Fruit fly (Drosophila melanogaster) whole organism, embryonic: Measurements from ENCODE around the gene Mccc1.

Source experiments
- Adf1 ChIP-seq: fragments of 200-800 bp; sonication (Bioruptor generic); IDR thresholded peaks from 2 replicates; pipeline ENCODE4 v1.3.6; 2022; ENCODE audit warnings: missing biosample characterization, missing genetic modification characterization
- BtbVII ChIP-seq: fragments of 200-800 bp; sonication (Bioruptor generic); optimal IDR thresholded peaks from 3 replicates; lab custom pipeline; 2017; ENCODE audit warnings: missing biosample characterization, mild to moderate bottlenecking, missing genetic modification characterization
- CG11504 ChIP-seq: fragments of 200-800 bp; sonication (Bioruptor generic); optimal IDR thresholded peaks from 3 replicates; lab custom pipeline; 2019; ENCODE audit warnings: missing biosample characterization, mild to moderate bottlenecking, missing genetic modification characterization, moderate library complexity
- CG12236 ChIP-seq: fragments of 200-800 bp; sonication (Bioruptor generic); optimal IDR thresholded peaks from 2 replicates; lab custom pipeline; 2016; ENCODE audit warnings: missing biosample characterization, missing genetic modification characterization
- CG12769 ChIP-seq: fragments of 200-800 bp; sonication (Bioruptor generic); optimal IDR thresholded peaks from 2 replicates; lab custom pipeline; 2019; ENCODE audit warnings: missing biosample characterization, mild to moderate bottlenecking, missing genetic modification characterization, moderate library complexity
- CG13123 ChIP-seq: fragments of 200-800 bp; sonication (Bioruptor generic); optimal IDR thresholded peaks from 2 replicates; lab custom pipeline; 2016; ENCODE audit warnings: missing biosample characterization, missing genetic modification characterization
- CG13624 ChIP-seq: fragments of 200-800 bp; sonication (Bioruptor generic); optimal IDR thresholded peaks from 2 replicates; lab custom pipeline; 2016; ENCODE audit warnings: missing biosample characterization, missing genetic modification characterization
- CG14050 ChIP-seq: fragments of 200-800 bp; sonication (Bioruptor generic); IDR thresholded peaks from 3 replicates; pipeline ENCODE4 v1.3.6; 2022; ENCODE audit warnings: missing biosample characterization, missing genetic modification characterization
- CG14667 ChIP-seq: fragments of 200-800 bp; sonication (Bioruptor generic); IDR thresholded peaks from 2 replicates; pipeline ENCODE4 v1.3.6; 2022; ENCODE audit warnings: missing biosample characterization, missing genetic modification characterization
- CG17186 ChIP-seq: fragments of 200-800 bp; sonication (Bioruptor generic); optimal IDR thresholded peaks from 3 replicates; lab custom pipeline; 2017; ENCODE audit warnings: missing biosample characterization, missing genetic modification reagents, missing genetic modification characterization
- CG18262 ChIP-seq: fragments of 200-800 bp; optimal IDR thresholded peaks from 3 replicates; lab custom pipeline; 2019; ENCODE audit warnings: missing biosample characterization, mild to moderate bottlenecking, missing genetic modification characterization, moderate library complexity
- CG2875 ChIP-seq: fragments of 200-800 bp; sonication (Bioruptor generic); optimal IDR thresholded peaks from 2 replicates; lab custom pipeline; 2017; ENCODE audit warnings: missing biosample characterization, mild to moderate bottlenecking, missing genetic modification characterization, missing genetic modification reagents
- CG30431 ChIP-seq: fragments of 200-800 bp; sonication (Bioruptor generic); optimal IDR thresholded peaks from 2 replicates; lab custom pipeline; 2017; ENCODE audit warnings: missing biosample characterization, missing genetic modification characterization
- CG42726 ChIP-seq: fragments of 200-800 bp; sonication (Bioruptor generic); IDR thresholded peaks from 2 replicates; pipeline ENCODE4 v1.3.6; 2022; ENCODE audit warnings: missing biosample characterization, missing genetic modification characterization; ENCODE audit not compliant: partially characterized antibody
- CG43689 ChIP-seq: fragments of 200-800 bp; sonication (Bioruptor generic); IDR thresholded peaks from 2 replicates; pipeline ENCODE4 v1.3.6; 2022; ENCODE audit warnings: missing biosample characterization, missing genetic modification characterization
- CG4820 ChIP-seq: fragments of 200-800 bp; sonication (Bioruptor generic); optimal IDR thresholded peaks from 3 replicates; lab custom pipeline; 2016; ENCODE audit warnings: missing biosample characterization, missing genetic modification characterization
- CG8089 ChIP-seq: fragments of 200-800 bp; sonication (Bioruptor generic); optimal IDR thresholded peaks from 3 replicates; lab custom pipeline; 2016; ENCODE audit warnings: missing biosample characterization, missing genetic modification characterization
- CG8290 ChIP-seq, 3 experiments: fragments of 200-800 bp; sonication (Bioruptor generic); optimal IDR thresholded peaks; 2 replicates each; lab custom pipeline; 2016 to 2019; ENCODE audit warnings: missing biosample characterization in 3 of 3, missing genetic modification characterization in 3 of 3, mild to moderate bottlenecking in 2 of 3, moderate library complexity in 1 of 3
- CG8478 ChIP-seq: fragments of >200 bp; optimal IDR thresholded peaks from 2 replicates; lab custom pipeline; 2018
- CG8924 ChIP-seq: fragments of 200-800 bp; optimal IDR thresholded peaks from 3 replicates; lab custom pipeline; 2019; ENCODE audit warnings: missing biosample characterization, mild to moderate bottlenecking, missing genetic modification characterization, moderate library complexity
- CG9727 ChIP-seq: fragments of 200-800 bp; sonication (Bioruptor generic); optimal IDR thresholded peaks from 3 replicates; lab custom pipeline; 2017; ENCODE audit warnings: missing biosample characterization, mild to moderate bottlenecking, missing genetic modification characterization
- Doc3 ChIP-seq: fragments of 200-800 bp; sonication (Bioruptor generic); IDR thresholded peaks from 3 replicates; pipeline ENCODE4 v1.3.6; 2022; ENCODE audit warnings: missing biosample characterization, missing genetic modification characterization; ENCODE audit not compliant: partially characterized antibody
- Ets97D ChIP-seq: fragments of 200-800 bp; sonication (Bioruptor generic); optimal IDR thresholded peaks from 3 replicates; lab custom pipeline; 2016; ENCODE audit warnings: missing biosample characterization, missing genetic modification characterization
- HLHmδ ChIP-seq: fragments of 200-800 bp; sonication (Bioruptor generic); optimal IDR thresholded peaks from 2 replicates; lab custom pipeline; 2018; ENCODE audit warnings: missing biosample characterization, mild to moderate bottlenecking, missing genetic modification characterization, moderate library complexity
- Hand ChIP-seq: fragments of 200-800 bp; sonication (Bioruptor generic); optimal IDR thresholded peaks from 2 replicates; lab custom pipeline; 2017; ENCODE audit warnings: mild to moderate bottlenecking, missing biosample characterization, missing genetic modification reagents, missing genetic modification characterization
- Lhr ChIP-seq: fragments of 200-800 bp; sonication (Bioruptor generic); optimal IDR thresholded peaks from 3 replicates; lab custom pipeline; 2017; ENCODE audit warnings: mild to moderate bottlenecking, missing biosample characterization, missing genetic modification reagents, missing genetic modification characterization
- Max ChIP-seq: fragments of 200-800 bp; sonication (Bioruptor generic); optimal IDR thresholded peaks from 2 replicates; lab custom pipeline; 2016; ENCODE audit warnings: missing biosample characterization, mild to moderate bottlenecking, missing genetic modification characterization
- NK7.1 ChIP-seq: fragments of 200-800 bp; sonication (Bioruptor generic); optimal IDR thresholded peaks from 3 replicates; lab custom pipeline; 2016; ENCODE audit warnings: missing biosample characterization, missing genetic modification characterization
- Ravus ChIP-seq: fragments of 200-800 bp; sonication (Bioruptor generic); IDR thresholded peaks from 2 replicates; pipeline ENCODE4 v1.3.6; 2022; ENCODE audit warnings: missing biosample characterization, missing genetic modification characterization
- Sox102F ChIP-seq: fragments of 200-800 bp; sonication (Bioruptor generic); optimal IDR thresholded peaks from 2 replicates; lab custom pipeline; 2018; ENCODE audit warnings: missing biosample characterization, mild to moderate bottlenecking, missing genetic modification characterization, moderate library complexity
- Spps ChIP-seq: fragments of 200-800 bp; sonication (Bioruptor generic); optimal IDR thresholded peaks from 2 replicates; lab custom pipeline; 2018; ENCODE audit warnings: missing biosample characterization, mild to moderate bottlenecking, missing genetic modification characterization
- YL-1 ChIP-seq: fragments of 200-800 bp; sonication (Bioruptor generic); optimal IDR thresholded peaks from 3 replicates; lab custom pipeline; 2017; ENCODE audit warnings: missing biosample characterization, mild to moderate bottlenecking, missing genetic modification characterization
- ac ChIP-seq: fragments of 200-800 bp; sonication (Bioruptor generic); optimal IDR thresholded peaks from 3 replicates; lab custom pipeline; 2017; ENCODE audit warnings: missing biosample characterization, mild to moderate bottlenecking, missing genetic modification characterization
- ash1 ChIP-seq: fragments of 200-800 bp; sonication (Bioruptor generic); optimal IDR thresholded peaks from 2 replicates; lab custom pipeline; 2018; ENCODE audit warnings: missing biosample characterization, mild to moderate bottlenecking, missing genetic modification characterization
- bigmax ChIP-seq: fragments of 200-800 bp; sonication (Bioruptor generic); optimal IDR thresholded peaks from 2 replicates; lab custom pipeline; 2018; ENCODE audit warnings: missing biosample characterization, mild to moderate bottlenecking, missing genetic modification characterization
- gsb-n ChIP-seq: fragments of 200-800 bp; sonication (Bioruptor generic); optimal IDR thresholded peaks from 3 replicates; lab custom pipeline; 2018; ENCODE audit warnings: missing biosample characterization, mild to moderate bottlenecking, missing genetic modification characterization
- ind ChIP-seq: fragments of 200-800 bp; sonication (Bioruptor generic); optimal IDR thresholded peaks from 3 replicates; lab custom pipeline; 2016; ENCODE audit warnings: missing biosample characterization, missing genetic modification characterization
- lilli ChIP-seq: fragments of 200-800 bp; sonication (Bioruptor generic); optimal IDR thresholded peaks from 3 replicates; lab custom pipeline; 2016; ENCODE audit warnings: missing biosample characterization, missing genetic modification characterization
- nerfin-1 ChIP-seq: fragments of 200-800 bp; sonication (Bioruptor generic); optimal IDR thresholded peaks from 3 replicates; lab custom pipeline; 2019; ENCODE audit warnings: missing biosample characterization, mild to moderate bottlenecking, missing genetic modification characterization, moderate library complexity
- org-1 ChIP-seq: fragments of 200-800 bp; sonication (Bioruptor generic); optimal IDR thresholded peaks from 2 replicates; lab custom pipeline; 2017; ENCODE audit warnings: missing biosample characterization, missing genetic modification characterization
- peb ChIP-seq: fragments of 200-800 bp; sonication (Bioruptor generic); IDR thresholded peaks from 2 replicates; pipeline ENCODE4 v1.3.6; 2022; ENCODE audit warnings: missing biosample characterization, missing genetic modification characterization
- prd ChIP-seq, 3 experiments: fragments of >200 bp in 2 of 3; fragments of 200-800 bp in 1 of 3; sonication (Bioruptor generic) in 1 of 3; optimal IDR thresholded peaks in 2 of 3; IDR thresholded peaks in 1 of 3; 2 replicates in 2 of 3; 3 replicates in 1 of 3; pipeline versions ENCODE4 v1.3.6 to Lab custom; 2017 to 2022; ENCODE audit warnings: missing biosample characterization in 1 of 3, missing genetic modification characterization in 1 of 3
- repo ChIP-seq: fragments of 200-800 bp; sonication (Bioruptor generic); optimal IDR thresholded peaks from 2 replicates; lab custom pipeline; 2016; ENCODE audit warnings: missing biosample characterization, missing genetic modification characterization
- schlank ChIP-seq: fragments of 200-800 bp; sonication (Bioruptor generic); optimal IDR thresholded peaks from 2 replicates; lab custom pipeline; 2018; ENCODE audit warnings: missing biosample characterization, mild to moderate bottlenecking, missing genetic modification characterization
- sens ChIP-seq: fragments of 200-800 bp; sonication (Bioruptor generic); peaks from one replicate; lab custom pipeline; 2016; ENCODE audit warnings: missing biosample characterization, missing genetic modification characterization
- sens-2 ChIP-seq: fragments of 200-800 bp; sonication (Bioruptor generic); IDR thresholded peaks from 2 replicates; pipeline ENCODE4 v1.3.6; 2022; ENCODE audit warnings: missing biosample characterization, missing genetic modification characterization
- shn ChIP-seq: fragments of 200-800 bp; sonication (Bioruptor generic); optimal IDR thresholded peaks from 3 replicates; lab custom pipeline; 2016; ENCODE audit warnings: missing biosample characterization, missing genetic modification characterization
- trh ChIP-seq: fragments of 200-800 bp; sonication (Bioruptor generic); optimal IDR thresholded peaks from 2 replicates; lab custom pipeline; 2016; ENCODE audit warnings: missing biosample characterization, missing genetic modification characterization
- vnd ChIP-seq: fragments of 200-800 bp; sonication (Bioruptor generic); IDR thresholded peaks from 3 replicates; pipeline ENCODE4 v1.3.6; 2022; ENCODE audit warnings: missing biosample characterization, missing genetic modification characterization; ENCODE audit not compliant: partially characterized antibody
- zen2 ChIP-seq: fragments of 200-800 bp; sonication (Bioruptor generic); IDR thresholded peaks from 3 replicates; pipeline ENCODE4 v1.3.6; 2022; ENCODE audit warnings: missing biosample characterization, missing genetic modification characterization; ENCODE audit not compliant: partially characterized antibody

Gene Mccc1

DNA sequence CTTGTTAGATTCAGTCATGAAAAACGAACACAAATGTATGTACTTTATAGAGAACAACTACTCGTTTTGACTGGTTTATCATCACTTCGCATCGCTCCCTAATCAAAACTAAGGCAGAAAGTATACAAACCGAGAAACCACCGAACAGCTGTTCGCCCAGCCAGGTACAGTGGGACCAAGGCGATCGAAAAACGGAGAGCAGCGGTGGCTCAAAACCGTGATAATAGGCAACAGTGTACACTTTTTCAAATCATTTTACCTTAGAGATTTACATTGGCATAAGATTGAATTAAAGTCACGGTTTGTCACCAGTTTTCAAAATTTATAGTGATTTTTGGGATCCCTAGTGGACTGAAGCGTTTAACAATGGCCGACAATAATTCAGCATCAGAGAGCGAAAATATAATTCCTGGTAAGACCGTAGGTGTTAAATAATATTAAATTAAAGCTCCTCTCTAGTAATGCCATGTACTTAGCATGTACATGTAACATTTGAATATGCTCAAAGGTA, 11.6 kb upstream of the Mccc1 start, which contains the start of the genes CG42233 and CG1971 (continued):
- TF ChIP-seq Ets97D (GFP tag; lab: Kevin White, UChicago) (no peak), shn (GFP tag; lab: Kevin White, UChicago) (peak; percentile 28), peb (GFP tag; lab: Robert Waterston, UW) (no peak), CG13123 (GFP tag; lab: Kevin White, UChicago) (no peak), Ravus (no peak), Adf1 (GFP tag; lab: Robert Waterston, UW) (no peak), repo (GFP tag; lab: Kevin White, UChicago) (no peak), org-1 (no peak), YL-1 (GFP tag; lab: Kevin White, UChicago) (no peak), CG14667 (GFP tag; lab: Robert Waterston, UW) (no peak), CG14050 (GFP tag; lab: Robert Waterston, UW) (no peak), ac (GFP tag; lab: Kevin White, UChicago) (no peak), CG12236 (GFP tag; lab: Kevin White, UChicago) (no peak), schlank (no peak), Spps (tag; lab: Kevin White, UChicago) (no peak), ind (peak; percentile 30), trh (GFP tag; lab: Kevin White, UChicago) (no peak), CG17186 (no peak), CG4820 (GFP tag; lab: Kevin White, UChicago) (no peak), HLHmδ (GFP tag; lab: Kevin White, UChicago) (no peak), bigmax (GFP tag; lab: Kevin White, UChicago) (no peak), sens (GFP tag; lab: Kevin White, UChicago) (peak; percentile 92), CG9727 (GFP tag; lab: Kevin White, UChicago) (peak; percentile 0), vnd (GFP tag; lab: Robert Waterston, UW) (peak; percentile 41; the same call in 1 of the 3 replicates), CG8290 (GFP tag; optimal IDR thresholded peaks at IDR 0.05; lab: Kevin White, UChicago) (no peak), CG8290 (tag; optimal IDR thresholded peaks at IDR 0.05; lab: Kevin White, UChicago) (no peak), sens-2 (no peak), BtbVII (GFP tag; lab: Kevin White, UChicago) (no peak), CG42726 (peak; percentile 40; the same call in 1 of the 2 replicates), CG2875 (GFP tag; lab: Kevin White, UChicago) (no peak), gsb-n (tag; lab: Kevin White, UChicago) (no peak), CG11504 (tag; lab: Kevin White, UChicago) (no peak), CG8478 (lab: Kevin White, UChicago) (no peak), Hand (GFP tag; lab: Kevin White, UChicago) (no peak), Lhr (no peak), lilli (GFP tag; lab: Kevin White, UChicago) (no peak), NK7.1 (GFP tag; lab: Kevin White, UChicago) (no peak), nerfin-1 (tag; lab: Kevin White, UChicago) (no peak), zen2 (GFP tag; lab: Robert Waterston, UW) (no peak), Sox102F (GFP tag; lab: Kevin White, UChicago) (no peak), ash1 (no peak), CG30431 (no peak), CG8924 (tag; lab: Kevin White, UChicago) (no peak), CG43689 (no peak), prd (optimal IDR thresholded peaks at IDR 0.05; lab: Kevin White, UChicago) (no peak), prd (GFP tag; IDR thresholded peaks at IDR 0.05; lab: Robert Waterston, UW) (peak; percentile 31; the same call in 1 of the 3 replicates), CG18262 (no peak), CG12769 (tag; lab: Kevin White, UChicago) (no peak), Doc3 (0 out of 3 replicates have a peak, but pooled peaks have one; percentile 21), CG13624 (GFP tag; lab: Kevin White, UChicago) (no peak), CG8089 (no peak), Max (GFP tag; lab: Kevin White, UChicago) (no peak)
